Worm (Caenorhabditis elegans) whole organism, L4 larva: Measurements from ENCODE around the gene srsx-34.

ENCODE experiments used
- F10B5.3 ChIP-seq: sonication (generic microtip); optimal IDR thresholded peaks from 2 replicates; lab custom pipeline; 2016; ENCODE audit warnings: mild to moderate bottlenecking, missing genetic modification characterization, missing compliant biosample characterization
- F44E2.7 ChIP-seq: fragments of 200-800 bp; sonication (Bioruptor generic); IDR thresholded peaks from 2 replicates; pipeline ENCODE4 v2.1.2; 2022; ENCODE audit warnings: missing genetic modification characterization, missing compliant biosample characterization
- R02D3.7 ChIP-seq: fragments of 150-350 bp; sonication (generic microtip); optimal IDR thresholded peaks from 3 replicates; lab custom pipeline; 2014; ENCODE audit warnings: missing biosample characterization, missing genetic modification characterization
- T20F7.1 ChIP-seq: fragments of 200-800 bp; sonication (Bioruptor generic); optimal IDR thresholded peaks from 2 replicates; lab custom pipeline; 2018; ENCODE audit warnings: mild to moderate bottlenecking, missing genetic modification characterization, missing compliant biosample characterization
- Y75B8A.6 ChIP-seq: fragments of 200-800 bp; sonication (Bioruptor generic); IDR thresholded peaks from 2 replicates; pipeline ENCODE4 v1.3.6; 2022; ENCODE audit warnings: missing genetic modification reagents, missing genetic modification characterization, missing compliant biosample characterization
- ZK337.2 ChIP-seq: fragments of 200-800 bp; sonication (Bioruptor generic); IDR thresholded peaks from 2 replicates; pipeline ENCODE4 v1.3.6; 2022; ENCODE audit warnings: missing genetic modification reagents, missing genetic modification characterization, missing compliant biosample characterization
- aly-2 ChIP-seq: sonication (generic microtip); optimal IDR thresholded peaks from 2 replicates; lab custom pipeline; 2018; ENCODE audit warnings: missing biosample characterization, missing genetic modification characterization
- arid-1 ChIP-seq: fragments of 200-800 bp; sonication (Bioruptor generic); conservative IDR thresholded peaks from 2 replicates; pipeline ENCODE4 v1.3.6; 2022; ENCODE audit warnings: missing genetic modification reagents, missing genetic modification characterization, missing compliant biosample characterization
- ceh-20 ChIP-seq: fragments of 200-800 bp; sonication (Bioruptor generic); IDR thresholded peaks from 2 replicates; pipeline ENCODE4 v1.3.6; 2022; ENCODE audit warnings: missing genetic modification reagents, missing genetic modification characterization, missing compliant biosample characterization
- ceh-28 ChIP-seq: fragments of 150-350 bp; optimal IDR thresholded peaks from 2 replicates; lab custom pipeline; 2014; ENCODE audit warnings: missing biosample characterization, missing genetic modification reagents, missing genetic modification characterization
- cey-2 ChIP-seq: sonication (generic microtip); optimal IDR thresholded peaks from 3 replicates; lab custom pipeline; 2017; ENCODE audit warnings: missing genetic modification characterization, mild to moderate bottlenecking, missing compliant biosample characterization, antibody characterized with exemption, borderline replicate concordance; ENCODE audit not compliant: insufficient read depth
- daf-12 ChIP-seq: fragments of 150-350 bp; optimal IDR thresholded peaks from 2 replicates; lab custom pipeline; 2014; ENCODE audit warnings: missing biosample characterization, missing genetic modification reagents, missing genetic modification characterization
- dmd-8 ChIP-seq: fragments of 200-800 bp; sonication (Bioruptor generic); IDR thresholded peaks from 2 replicates; pipeline ENCODE4 v1.3.6; 2022; ENCODE audit warnings: missing genetic modification characterization, missing compliant biosample characterization
- dpl-1 ChIP-seq: fragments of 150-350 bp; optimal IDR thresholded peaks from 2 replicates; lab custom pipeline; 2014; ENCODE audit warnings: missing biosample characterization, missing genetic modification reagents, missing genetic modification characterization
- dve-1 ChIP-seq: sonication (generic microtip); optimal IDR thresholded peaks from 2 replicates; lab custom pipeline; 2017; ENCODE audit warnings: antibody characterized with exemption, mild to moderate bottlenecking, missing genetic modification characterization, missing compliant biosample characterization; ENCODE audit not compliant: insufficient read depth
- egl-27 ChIP-seq: sonication (generic microtip); optimal IDR thresholded peaks from 3 replicates; lab custom pipeline; 2017; ENCODE audit warnings: missing biosample characterization, missing genetic modification reagents, missing genetic modification characterization
- fos-1 ChIP-seq: fragments of 150-350 bp; optimal IDR thresholded peaks from 2 replicates; lab custom pipeline; 2014; ENCODE audit warnings: missing biosample characterization, missing genetic modification characterization
- hlh-30 ChIP-seq: sonication (generic microtip); optimal IDR thresholded peaks from 2 replicates; lab custom pipeline; 2017; ENCODE audit warnings: antibody characterized with exemption, mild to moderate bottlenecking, missing genetic modification characterization, missing compliant biosample characterization; ENCODE audit not compliant: insufficient read depth
- lim-7 ChIP-seq: fragments of 200-800 bp; sonication (Bioruptor generic); IDR thresholded peaks from 2 replicates; pipeline ENCODE4 v1.3.6; 2022; ENCODE audit warnings: missing genetic modification characterization, missing compliant biosample characterization
- lin-1 ChIP-seq: fragments of 200-800 bp; sonication (Bioruptor generic); IDR thresholded peaks from 2 replicates; pipeline ENCODE4 v1.3.6; 2022; ENCODE audit warnings: missing genetic modification reagents, missing genetic modification characterization, missing compliant biosample characterization
- lin-39 ChIP-seq: fragments of 150-350 bp; optimal IDR thresholded peaks from 2 replicates; lab custom pipeline; 2014; ENCODE audit warnings: missing biosample characterization, missing genetic modification reagents, missing genetic modification characterization
- mdl-1 ChIP-seq, 2 experiments: fragments of 150-350 bp in 1 of 2; sonication (generic microtip) in 1 of 2; optimal IDR thresholded peaks; 2 replicates each; lab custom pipeline; 2014 to 2017; ENCODE audit warnings: missing biosample characterization in 2 of 2, missing genetic modification characterization in 2 of 2
- nhr-10 ChIP-seq: fragments of 150-350 bp; optimal IDR thresholded peaks from 2 replicates; lab custom pipeline; 2014; ENCODE audit warnings: missing biosample characterization, missing genetic modification characterization
- nhr-111 ChIP-seq: fragments of 200-800 bp; sonication (Bioruptor generic); optimal IDR thresholded peaks from 2 replicates; lab custom pipeline; 2018; ENCODE audit warnings: mild to moderate bottlenecking, missing genetic modification characterization, missing compliant biosample characterization
- nhr-237 ChIP-seq: sonication (generic microtip); optimal IDR thresholded peaks from 2 replicates; lab custom pipeline; 2017; ENCODE audit warnings: missing biosample characterization, missing genetic modification characterization
- nhr-25 ChIP-seq: sonication (generic microtip); optimal IDR thresholded peaks from 2 replicates; lab custom pipeline; 2017; ENCODE audit warnings: missing genetic modification characterization, mild to moderate bottlenecking, missing compliant biosample characterization, antibody characterized with exemption, moderate library complexity, borderline replicate concordance; ENCODE audit not compliant: insufficient read depth
- nhr-28 ChIP-seq: fragments of 150-350 bp; optimal IDR thresholded peaks from 2 replicates; lab custom pipeline; 2014; ENCODE audit warnings: missing biosample characterization, missing genetic modification characterization
- nhr-48 ChIP-seq: sonication (generic microtip); optimal IDR thresholded peaks from 2 replicates; lab custom pipeline; 2016; ENCODE audit warnings: mild to moderate bottlenecking, missing genetic modification characterization, missing compliant biosample characterization
- nhr-76 ChIP-seq: fragments of 150-350 bp; optimal IDR thresholded peaks from 2 replicates; lab custom pipeline; 2014; ENCODE audit warnings: missing biosample characterization, missing genetic modification characterization
- nhr-77 ChIP-seq: fragments of 150-350 bp; optimal IDR thresholded peaks from 2 replicates; lab custom pipeline; 2014; ENCODE audit warnings: missing biosample characterization, missing genetic modification characterization
- pha-4 ChIP-seq, 2 experiments: fragments of 150-350 bp in 1 of 2; fragments of 200-800 bp in 1 of 2; sonication (Bioruptor generic) in 1 of 2; IDR thresholded peaks in 1 of 2; optimal IDR thresholded peaks in 1 of 2; 2 replicates each; pipeline versions ENCODE4 v1.3.6 to Lab custom; 2014 to 2022; ENCODE audit warnings: missing genetic modification characterization in 2 of 2, missing genetic modification reagents in 2 of 2, missing biosample characterization in 1 of 2, missing compliant biosample characterization in 1 of 2
- saeg-2 ChIP-seq: fragments of 200-800 bp; sonication (Bioruptor generic); IDR thresholded peaks from 2 replicates; pipeline ENCODE4 v1.3.6; 2022; ENCODE audit warnings: missing genetic modification reagents, missing genetic modification characterization, missing compliant biosample characterization
- snpc-4 ChIP-seq: fragments of 150-350 bp; optimal IDR thresholded peaks from 2 replicates; lab custom pipeline; 2014; ENCODE audit warnings: missing biosample characterization, missing genetic modification characterization
- tra-1 ChIP-seq: fragments of 200-800 bp; sonication (Bioruptor generic); IDR thresholded peaks from 2 replicates; pipeline ENCODE4 v1.3.6; 2022; ENCODE audit warnings: missing genetic modification reagents, missing genetic modification characterization, missing compliant biosample characterization
- unc-39 ChIP-seq: sonication (generic microtip); optimal IDR thresholded peaks from 2 replicates; lab custom pipeline; 2017; ENCODE audit warnings: missing biosample characterization, missing genetic modification characterization
- vab-7 ChIP-seq: fragments of 200-800 bp; sonication (Bioruptor generic); IDR thresholded peaks from 2 replicates; pipeline ENCODE4 v1.3.6; 2022; ENCODE audit warnings: missing genetic modification reagents, missing genetic modification characterization, missing compliant biosample characterization
- zfp-2 ChIP-seq: sonication (generic microtip); optimal IDR thresholded peaks from 2 replicates; lab custom pipeline; 2016; ENCODE audit warnings: mild to moderate bottlenecking, missing genetic modification characterization, missing compliant biosample characterization
- zip-11 ChIP-seq: fragments of 200-800 bp; sonication (Bioruptor generic); IDR thresholded peaks from 2 replicates; pipeline ENCODE4 v1.3.6; 2022; ENCODE audit warnings: missing genetic modification characterization, missing compliant biosample characterization
- zip-2 ChIP-seq: fragments of 150-350 bp; optimal IDR thresholded peaks from 2 replicates; lab custom pipeline; 2014; ENCODE audit warnings: missing biosample characterization, missing genetic modification characterization

srsx-34 gene

DNA sequence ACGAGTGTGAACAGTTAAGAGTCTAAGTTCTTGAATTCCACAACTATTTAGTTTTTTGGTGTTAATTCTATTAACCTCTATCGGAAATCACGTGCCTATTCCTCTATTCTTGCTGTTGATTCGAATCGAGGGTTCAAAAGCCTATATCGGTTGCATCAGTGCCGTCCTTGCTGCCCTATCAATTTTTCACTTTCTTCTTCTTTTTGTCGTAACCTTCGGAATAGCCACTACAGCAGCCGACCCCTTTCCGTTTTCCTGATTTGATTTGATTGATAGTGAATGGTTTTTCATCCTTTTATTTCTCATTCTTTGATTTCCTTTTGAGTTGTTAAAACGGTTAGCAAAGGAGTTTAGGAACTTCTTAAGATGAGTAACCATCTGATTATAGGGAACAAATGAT lies 41.5 kb upstream of the srsx-34 start (continued):
- TF ChIP-seq dve-1 (no peak), F44E2.7 (no peak), zfp-2 (tag; lab: Kevin White, UChicago) (no peak), zip-2 (tag; lab: Kevin White, UChicago) (no peak), nhr-237 (tag; lab: Kevin White, UChicago) (no peak), vab-7 (GFP tag; lab: Robert Waterston, UW) (no peak), lin-39 (tag; lab: Kevin White, UChicago) (no peak), saeg-2 (GFP tag; lab: Robert Waterston, UW) (no peak), dpl-1 (GFP tag; lab: Kevin White, UChicago) (no peak), ceh-28 (tag; lab: Kevin White, UChicago) (no peak), arid-1 (no peak), hlh-30 (no peak), lim-7 (GFP tag; lab: Robert Waterston, UW) (no peak), tra-1 (no peak), nhr-28 (tag; lab: Kevin White, UChicago) (peak; percentile 39)

DNA sequence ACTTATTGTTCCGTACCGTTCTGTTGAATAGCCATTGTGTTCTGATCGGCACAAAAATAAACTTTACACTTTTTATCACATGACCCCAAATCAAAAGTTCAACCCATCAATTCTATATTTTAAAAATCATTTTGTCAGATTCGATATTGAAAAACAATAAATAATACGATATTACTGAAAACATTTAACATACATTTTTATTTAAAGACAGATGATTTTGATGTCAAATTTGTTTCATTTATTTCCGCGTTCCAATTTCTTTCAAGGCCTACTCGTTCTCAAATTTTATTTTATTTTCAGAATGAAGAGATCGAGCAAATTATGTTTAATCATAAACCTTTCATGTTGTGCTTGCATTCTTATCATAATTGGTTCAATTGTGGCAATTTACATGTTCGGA lies 41.0 kb upstream of the srsx-34 start, which contains the start of gene F59E11.5:
F59E11.5 (plus strand) TSS at position 301 of the 400 bp plus-strand sequence.
- no peak for TF ChIP-seq R02D3.7
- TF ChIP-seq T20F7.1, result no peak
- no peak for TF ChIP-seq nhr-76 (tag; lab: Kevin White, UChicago)
- TF ChIP-seq fos-1, result no peak
- no peak for TF ChIP-seq dpl-1 (GFP tag; lab: Kevin White, UChicago)
- no peak for TF ChIP-seq Y75B8A.6
- no peak for TF ChIP-seq nhr-77 (tag; lab: Kevin White, UChicago)
- TF ChIP-seq cey-2 (tag; lab: Kevin White, UChicago), result no peak
- TF ChIP-seq ZK337.2, result no peak
- no peak for TF ChIP-seq nhr-10 (tag; lab: Kevin White, UChicago)
- TF ChIP-seq ceh-28 (tag; lab: Kevin White, UChicago), result no peak
- no peak for TF ChIP-seq zip-11 (GFP tag; lab: Robert Waterston, UW)
- TF ChIP-seq aly-2 (tag; lab: Kevin White, UChicago), result no peak
- no peak for TF ChIP-seq F10B5.3 (tag; lab: Kevin White, UChicago)
- no peak for TF ChIP-seq pha-4 (GFP tag; IDR thresholded peaks at IDR 0.05; lab: Robert Waterston, UW)
- no peak for TF ChIP-seq pha-4 (tag; optimal IDR thresholded peaks at IDR 0.05; lab: Kevin White, UChicago)
- TF ChIP-seq dmd-8 (GFP tag; lab: Robert Waterston, UW), result no peak
- no peak for TF ChIP-seq mdl-1 (tag; optimal IDR thresholded peaks at IDR 0.05; lab: Kevin White, UChicago)
- TF ChIP-seq lin-1 (GFP tag; lab: Robert Waterston, UW), result no peak
- TF ChIP-seq snpc-4 (tag; lab: Kevin White, UChicago), result no peak

DNA sequence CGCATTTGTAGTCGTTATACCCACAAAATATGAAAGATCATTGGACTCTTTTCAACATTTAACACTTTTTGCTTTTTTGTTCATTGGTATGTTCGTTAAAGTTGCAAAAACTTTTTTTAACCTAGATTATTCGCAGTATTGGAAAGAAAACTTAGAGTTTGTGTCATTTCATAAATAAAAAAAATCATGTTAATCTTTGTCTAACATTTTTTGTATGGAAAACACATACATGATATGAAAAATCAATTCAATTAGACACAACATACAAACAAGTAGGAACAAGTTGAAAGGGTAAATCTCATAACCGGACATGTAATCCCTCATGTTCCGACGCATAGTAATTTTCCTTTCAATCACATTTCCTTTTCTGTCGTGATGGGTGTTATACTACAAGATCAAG lies 34.6 kb upstream of the srsx-34 start, which contains the start of gene F59E11.2:
F59E11.2 (plus strand) TSS at position 301 of the 400 bp plus-strand sequence.
- TF ChIP-seq nhr-111 (GFP tag; lab: Kevin White, UChicago), result no peak
- TF ChIP-seq ceh-20, result no peak
- TF ChIP-seq egl-27 (tag; lab: Kevin White, UChicago), result no peak
- TF ChIP-seq nhr-76 (tag; lab: Kevin White, UChicago), result no peak
- TF ChIP-seq unc-39, result no peak
- TF ChIP-seq nhr-48 (tag; lab: Kevin White, UChicago), result no peak
- TF ChIP-seq daf-12 (tag; lab: Kevin White, UChicago), result no peak
- no peak for TF ChIP-seq nhr-25 (tag; lab: Kevin White, UChicago)
- no peak for TF ChIP-seq dve-1
- no peak for TF ChIP-seq tra-1
- TF ChIP-seq, all 104 proteins: peak for 0
